Fruit fly (Drosophila melanogaster) whole organism, embryonic: Measurements from ENCODE around the gene SREBP.
A peak's percentile ranks its signal among the peaks of the same experiment; 100 is the strongest.

ENCODE experiments used
- Aef1 ChIP-seq: fragments of 200-800 bp; sonication (Bioruptor generic); IDR thresholded peaks from 3 replicates; pipeline ENCODE4 v1.3.6; 2022; ENCODE audit warnings: missing biosample characterization, missing genetic modification characterization
- Atf3 ChIP-seq: fragments of 200-800 bp; sonication (Bioruptor generic); optimal IDR thresholded peaks from 3 replicates; lab custom pipeline; 2016; ENCODE audit warnings: missing biosample characterization, missing genetic modification characterization
- Bgb ChIP-seq: fragments of 200-800 bp; sonication (Bioruptor generic); IDR thresholded peaks from 2 replicates; pipeline ENCODE4 v1.3.6; 2022; ENCODE audit warnings: missing biosample characterization, missing genetic modification characterization; ENCODE audit not compliant: partially characterized antibody
- BtbVII ChIP-seq: fragments of 200-800 bp; sonication (Bioruptor generic); optimal IDR thresholded peaks from 3 replicates; lab custom pipeline; 2017; ENCODE audit warnings: missing biosample characterization, mild to moderate bottlenecking, missing genetic modification characterization
- C15 ChIP-seq: fragments of 200-800 bp; sonication (Bioruptor generic); IDR thresholded peaks from 3 replicates; pipeline ENCODE4 v1.3.6; 2022; ENCODE audit warnings: missing biosample characterization, missing genetic modification characterization
- CG10565 ChIP-seq: fragments of 200-800 bp; sonication (Bioruptor generic); optimal IDR thresholded peaks from 3 replicates; lab custom pipeline; 2016; ENCODE audit warnings: missing biosample characterization, mild to moderate bottlenecking, missing genetic modification characterization
- CG11560 ChIP-seq: fragments of 200-800 bp; sonication (Bioruptor generic); IDR thresholded peaks from 3 replicates; pipeline ENCODE4 v1.3.6; 2022; ENCODE audit warnings: missing biosample characterization, missing genetic modification characterization
- CG12071 ChIP-seq: fragments of 200-800 bp; sonication (Bioruptor generic); optimal IDR thresholded peaks from 3 replicates; lab custom pipeline; 2018; ENCODE audit warnings: missing biosample characterization, mild to moderate bottlenecking, missing genetic modification characterization
- CG12299 ChIP-seq: fragments of 200-800 bp; sonication (Bioruptor generic); optimal IDR thresholded peaks from 2 replicates; lab custom pipeline; 2018; ENCODE audit warnings: missing biosample characterization, mild to moderate bottlenecking, missing genetic modification characterization
- CG13775 ChIP-seq: fragments of 200-800 bp; sonication (Bioruptor generic); optimal IDR thresholded peaks from 3 replicates; lab custom pipeline; 2017; ENCODE audit warnings: missing biosample characterization, mild to moderate bottlenecking, missing genetic modification characterization
- CG15696 ChIP-seq: fragments of 200-800 bp; sonication (Bioruptor generic); optimal IDR thresholded peaks from 2 replicates; lab custom pipeline; 2019; ENCODE audit warnings: missing biosample characterization, mild to moderate bottlenecking, missing genetic modification characterization, moderate library complexity
- CG1602 ChIP-seq: fragments of 200-800 bp; sonication (Bioruptor generic); optimal IDR thresholded peaks from 3 replicates; lab custom pipeline; 2016; ENCODE audit warnings: missing biosample characterization, missing genetic modification characterization
- CG16779 ChIP-seq: fragments of 200-800 bp; sonication (Bioruptor generic); IDR thresholded peaks from 2 replicates; pipeline ENCODE4 v1.3.6; 2022; ENCODE audit warnings: missing biosample characterization, missing genetic modification characterization
- CG17568 ChIP-seq: fragments of 200-800 bp; sonication (Bioruptor generic); optimal IDR thresholded peaks from 2 replicates; lab custom pipeline; 2018; ENCODE audit warnings: missing biosample characterization, mild to moderate bottlenecking, missing genetic modification characterization, moderate library complexity
- CG17802 ChIP-seq: fragments of 200-800 bp; sonication (Bioruptor generic); optimal IDR thresholded peaks from 2 replicates; lab custom pipeline; 2018; ENCODE audit warnings: missing biosample characterization, mild to moderate bottlenecking, missing genetic modification characterization, moderate library complexity
- CG2678 ChIP-seq: fragments of 200-800 bp; sonication (Bioruptor generic); optimal IDR thresholded peaks from 3 replicates; lab custom pipeline; 2019; ENCODE audit warnings: missing biosample characterization, mild to moderate bottlenecking, missing genetic modification characterization, moderate library complexity
- CG3065 ChIP-seq: fragments of 200-800 bp; sonication (Bioruptor generic); optimal IDR thresholded peaks from 2 replicates; lab custom pipeline; 2016; ENCODE audit warnings: missing biosample characterization, missing genetic modification characterization
- CG32532 ChIP-seq: fragments of 200-800 bp; sonication (Bioruptor generic); IDR thresholded peaks from 2 replicates; pipeline ENCODE4 v1.3.6; 2022; ENCODE audit warnings: missing biosample characterization, missing genetic modification characterization
- CG3281 ChIP-seq: fragments of 200-800 bp; sonication (Bioruptor generic); optimal IDR thresholded peaks from 3 replicates; lab custom pipeline; 2017; ENCODE audit warnings: missing biosample characterization, mild to moderate bottlenecking, missing genetic modification characterization
- CG33213 ChIP-seq: fragments of 200-800 bp; sonication (Bioruptor generic); optimal IDR thresholded peaks from 3 replicates; lab custom pipeline; 2016; ENCODE audit warnings: missing biosample characterization, missing genetic modification characterization
- CG3407 ChIP-seq: fragments of 200-800 bp; sonication (Bioruptor generic); optimal IDR thresholded peaks from 2 replicates; lab custom pipeline; 2018; ENCODE audit warnings: missing biosample characterization, mild to moderate bottlenecking, missing genetic modification characterization
- CG43689 ChIP-seq: fragments of 200-800 bp; sonication (Bioruptor generic); IDR thresholded peaks from 2 replicates; pipeline ENCODE4 v1.3.6; 2022; ENCODE audit warnings: missing biosample characterization, missing genetic modification characterization
- CG4854 ChIP-seq: fragments of 200-800 bp; sonication (Bioruptor generic); optimal IDR thresholded peaks from 2 replicates; lab custom pipeline; 2016; ENCODE audit warnings: missing biosample characterization, missing genetic modification characterization, inconsistent platforms
- CG7357 ChIP-seq: fragments of 200-800 bp; sonication (Bioruptor generic); IDR thresholded peaks from 3 replicates; pipeline ENCODE4 v1.3.6; 2022; ENCODE audit warnings: missing biosample characterization, missing genetic modification characterization
- CG7839 ChIP-seq: fragments of 200-800 bp; sonication (Bioruptor generic); optimal IDR thresholded peaks from 3 replicates; lab custom pipeline; 2018; ENCODE audit warnings: missing biosample characterization, mild to moderate bottlenecking, missing genetic modification characterization, moderate library complexity
- CG9609 ChIP-seq: fragments of 200-800 bp; sonication (Bioruptor generic); optimal IDR thresholded peaks from 3 replicates; lab custom pipeline; 2016; ENCODE audit warnings: missing biosample characterization, missing genetic modification characterization
- CG9817 ChIP-seq: fragments of 200-800 bp; sonication (Bioruptor generic); optimal IDR thresholded peaks from 2 replicates; lab custom pipeline; 2018; ENCODE audit warnings: missing biosample characterization, mild to moderate bottlenecking, missing genetic modification characterization, moderate library complexity
- Dll ChIP-seq: fragments of 200-800 bp; sonication (Bioruptor generic); IDR thresholded peaks from 4 replicates; pipeline ENCODE4 v1.3.6; 2022; ENCODE audit warnings: missing biosample characterization, missing genetic modification characterization; ENCODE audit not compliant: partially characterized antibody
- Gug ChIP-seq: fragments of 200-800 bp; sonication (Bioruptor generic); IDR thresholded peaks from 4 replicates; pipeline ENCODE4 v1.3.6; 2022; ENCODE audit warnings: missing biosample characterization, missing genetic modification characterization
- HLH4C ChIP-seq: fragments of 200-800 bp; sonication (Bioruptor generic); IDR thresholded peaks from 3 replicates; pipeline ENCODE4 v1.3.6; 2022; ENCODE audit warnings: missing biosample characterization, missing genetic modification characterization; ENCODE audit not compliant: partially characterized antibody
- MESR4 ChIP-seq: fragments of 200-800 bp; sonication (Bioruptor generic); optimal IDR thresholded peaks from 2 replicates; lab custom pipeline; 2018; ENCODE audit warnings: missing biosample characterization, mild to moderate bottlenecking, missing genetic modification characterization, moderate library complexity
- NC2β ChIP-seq: fragments of 200-800 bp; sonication (Bioruptor generic); optimal IDR thresholded peaks from 2 replicates; lab custom pipeline; 2016; ENCODE audit warnings: missing biosample characterization, missing genetic modification characterization
- NFAT ChIP-seq: fragments of 200-800 bp; sonication (Bioruptor generic); IDR thresholded peaks from 2 replicates; pipeline ENCODE4 v1.3.6; 2022; ENCODE audit warnings: missing biosample characterization, missing genetic modification characterization
- Sox100B ChIP-seq: fragments of 200-800 bp; sonication (Bioruptor generic); optimal IDR thresholded peaks from 3 replicates; lab custom pipeline; 2018; ENCODE audit warnings: missing biosample characterization, mild to moderate bottlenecking, missing genetic modification characterization
- Sry-β ChIP-seq: fragments of 200-800 bp; sonication (Bioruptor generic); optimal IDR thresholded peaks from 2 replicates; lab custom pipeline; 2018; ENCODE audit warnings: missing biosample characterization, mild to moderate bottlenecking, missing genetic modification characterization, moderate library complexity
- Stat92E ChIP-seq, 3 experiments: fragments of >200 bp in 2 of 3; fragments of 200-800 bp in 1 of 3; sonication (Bioruptor generic) in 1 of 3; optimal IDR thresholded peaks; 2 replicates each; lab custom pipeline; 2017 to 2019; ENCODE audit warnings: missing biosample characterization in 3 of 3, missing genetic modification characterization in 3 of 3, mild to moderate bottlenecking in 1 of 3, moderate library complexity in 1 of 3
- TFAM ChIP-seq: fragments of 200-800 bp; sonication (Bioruptor generic); optimal IDR thresholded peaks from 2 replicates; lab custom pipeline; 2017; ENCODE audit warnings: missing biosample characterization, missing genetic modification characterization, inconsistent platforms
- cato ChIP-seq: fragments of 200-800 bp; sonication (Bioruptor generic); optimal IDR thresholded peaks from 2 replicates; lab custom pipeline; 2016; ENCODE audit warnings: missing biosample characterization, missing genetic modification characterization, borderline replicate concordance
- chif ChIP-seq, 2 experiments: fragments of 200-800 bp; sonication (Bioruptor generic); optimal IDR thresholded peaks; 3 replicates each; lab custom pipeline; 2016; ENCODE audit warnings: missing biosample characterization in 2 of 2, missing genetic modification characterization in 2 of 2
- ci ChIP-seq: fragments of 200-800 bp; sonication (Bioruptor generic); IDR thresholded peaks from 3 replicates; pipeline ENCODE4 v1.3.6; 2022; ENCODE audit warnings: missing biosample characterization, missing genetic modification characterization
- gsb ChIP-seq: fragments of 200-800 bp; sonication (Bioruptor generic); IDR thresholded peaks from 2 replicates; pipeline ENCODE4 v1.3.6; 2022; ENCODE audit warnings: missing biosample characterization, missing genetic modification characterization
- ham ChIP-seq: fragments of 200-800 bp; sonication (Bioruptor generic); IDR thresholded peaks from 2 replicates; pipeline ENCODE4 v1.3.6; 2022; ENCODE audit warnings: missing biosample characterization, missing genetic modification characterization
- hth ChIP-seq: fragments of >200 bp; optimal IDR thresholded peaks from 2 replicates; lab custom pipeline; 2017; ENCODE audit warnings: inconsistent platforms
- kay ChIP-seq: fragments of 200-800 bp; sonication (Bioruptor generic); optimal IDR thresholded peaks from 2 replicates; lab custom pipeline; 2016; ENCODE audit warnings: missing biosample characterization, missing genetic modification characterization
- luna ChIP-seq: fragments of 200-800 bp; sonication (Bioruptor generic); optimal IDR thresholded peaks from 2 replicates; lab custom pipeline; 2016; ENCODE audit warnings: missing biosample characterization, missing genetic modification characterization
- nerfin-1 ChIP-seq: fragments of 200-800 bp; sonication (Bioruptor generic); optimal IDR thresholded peaks from 3 replicates; lab custom pipeline; 2019; ENCODE audit warnings: missing biosample characterization, mild to moderate bottlenecking, missing genetic modification characterization, moderate library complexity
- pzg ChIP-seq: fragments of 200-800 bp; sonication (Bioruptor generic); optimal IDR thresholded peaks from 3 replicates; lab custom pipeline; 2018; ENCODE audit warnings: missing biosample characterization, mild to moderate bottlenecking, missing genetic modification characterization, moderate library complexity
- ro ChIP-seq: fragments of 200-800 bp; sonication (Bioruptor generic); IDR thresholded peaks from 2 replicates; pipeline ENCODE4 v1.3.6; 2022; ENCODE audit warnings: missing biosample characterization, missing genetic modification characterization
- wor ChIP-seq: fragments of 200-800 bp; sonication (Bioruptor generic); IDR thresholded peaks from 2 replicates; pipeline ENCODE4 v1.3.6; 2022; ENCODE audit warnings: missing biosample characterization, missing genetic modification characterization

The SREBP gene

dm6 chr3L:19817807-19818531 lies 24.2 kb downstream of the SREBP start, which contains the start of the genes Fibp and Deaf1 (continued):
- TF ChIP-seq CG7357 (peak; percentile 34; the same call in 1 of the 3 replicates), Aef1 (GFP tag; lab: Robert Waterston, UW) (peak; percentile 67; the same call in 2 of the 3 replicates), CG2678 (tag; lab: Kevin White, UChicago) (peak; percentile 80), wor (GFP tag; lab: Robert Waterston, UW) (no peak), CG7839 (peak; percentile 74), CG15696 (peak; percentile 77), CG9609 (peak; percentile 84), CG17802 (tag; lab: Kevin White, UChicago) (no peak), ro (GFP tag; lab: Robert Waterston, UW) (no peak), hth (lab: Kevin White, UChicago) (no peak), cato (GFP tag; lab: Kevin White, UChicago) (peak; percentile 57), nerfin-1 (tag; lab: Kevin White, UChicago) (peak; percentile 69), luna (peak; percentile 25), kay (GFP tag; lab: Kevin White, UChicago) (peak; percentile 66), gsb (no peak), Sry-β (GFP tag; lab: Kevin White, UChicago) (peak; percentile 38), CG16779 (GFP tag; lab: Robert Waterston, UW) (no peak), CG13775 (GFP tag; lab: Kevin White, UChicago) (peak; percentile 85), Bgb (GFP tag; lab: Robert Waterston, UW) (peak; percentile 99), Dll (GFP tag; lab: Robert Waterston, UW) (peak; percentile 95), CG12299 (tag; lab: Kevin White, UChicago) (peak; percentile 41), Atf3 (GFP tag; lab: Kevin White, UChicago) (peak; percentile 79), CG32532 (GFP tag; lab: Robert Waterston, UW) (peak; percentile 82), CG3281 (GFP tag; lab: Kevin White, UChicago) (peak; percentile 67), CG3407 (GFP tag; lab: Kevin White, UChicago) (peak; percentile 44), pzg (GFP tag; lab: Kevin White, UChicago) (peak; percentile 80), CG12071 (GFP tag; lab: Kevin White, UChicago) (no peak), NC2β (GFP tag; lab: Kevin White, UChicago) (peak; percentile 58), CG43689 (GFP tag; lab: Robert Waterston, UW) (no peak), CG4854 (GFP tag; lab: Kevin White, UChicago) (peak; percentile 64), ham (GFP tag; lab: Robert Waterston, UW) (no peak), CG10565 (GFP tag; lab: Kevin White, UChicago) (no peak), CG1602 (GFP tag; lab: Kevin White, UChicago) (peak; percentile 83), HLH4C (GFP tag; lab: Robert Waterston, UW) (peak; percentile 96), ci (GFP tag; lab: Robert Waterston, UW) (peak; percentile 34; the same call in 1 of the 3 replicates), CG17568 (GFP tag; lab: Kevin White, UChicago) (no peak), MESR4 (GFP tag; lab: Kevin White, UChicago) (peak; percentile 82), CG11560 (tag; lab: Robert Waterston, UW) (no peak), NFAT (GFP tag; lab: Robert Waterston, UW) (peak; percentile 80), chif (GFP tag; optimal IDR thresholded peaks at IDR 0.05; lab: Kevin White, UChicago) (peak; percentile 75 to 80), Sox100B (GFP tag; lab: Kevin White, UChicago) (peak; percentile 67), CG9817 (peak; percentile 80), C15 (GFP tag; lab: Robert Waterston, UW) (no peak), CG3065 (peak; percentile 48), TFAM (GFP tag; lab: Kevin White, UChicago) (no peak), Gug (peak; percentile 93; the same call in 2 of the 4 replicates), Stat92E (GFP tag; optimal IDR thresholded peaks at IDR 0.05; lab: Kevin White, UChicago) (peak in 1 of 3 experiments; percentile 7), CG33213 (GFP tag; lab: Kevin White, UChicago) (peak; percentile 80), BtbVII (peak; percentile 34)
